Worm (Caenorhabditis elegans) whole organism, L2 larva: ENCODE measurements around the gene oac-5.

ENCODE experiments used
- C34F6.9 ChIP-seq: fragments of 150-350 bp; optimal IDR thresholded peaks from 2 replicates; lab custom pipeline; 2014; ENCODE audit warnings: missing biosample characterization, missing genetic modification characterization
- R02D3.7 ChIP-seq: fragments of 150-350 bp; optimal IDR thresholded peaks from 2 replicates; lab custom pipeline; 2014; ENCODE audit warnings: missing biosample characterization, missing genetic modification characterization
- Y55F3AM.14 ChIP-seq: fragments of 200-800 bp; sonication (Bioruptor generic); optimal IDR thresholded peaks from 2 replicates; lab custom pipeline; 2018; ENCODE audit warnings: mild to moderate bottlenecking, missing genetic modification characterization, missing compliant biosample characterization
- aly-2 ChIP-seq: fragments of 150-350 bp; optimal IDR thresholded peaks from 2 replicates; lab custom pipeline; 2014; ENCODE audit warnings: missing biosample characterization, missing genetic modification characterization
- ama-1 ChIP-seq: fragments of 150-350 bp; optimal IDR thresholded peaks from 2 replicates; lab custom pipeline; 2018; ENCODE audit warnings: inconsistent platforms
- ceh-16 ChIP-seq: fragments of 150-350 bp; optimal IDR thresholded peaks from 2 replicates; lab custom pipeline; 2014; ENCODE audit warnings: missing biosample characterization, missing genetic modification characterization
- ceh-82 ChIP-seq: fragments of 150-350 bp; optimal IDR thresholded peaks from 2 replicates; lab custom pipeline; 2014; ENCODE audit warnings: missing biosample characterization, missing genetic modification characterization
- crh-2 ChIP-seq: sonication (generic microtip); optimal IDR thresholded peaks from 2 replicates; lab custom pipeline; 2017; ENCODE audit warnings: missing biosample characterization, missing genetic modification characterization
- dmd-4 ChIP-seq: sonication (generic microtip); optimal IDR thresholded peaks from 2 replicates; lab custom pipeline; 2017; ENCODE audit warnings: missing biosample characterization, missing genetic modification characterization
- elt-1 ChIP-seq: fragments of 150-350 bp; optimal IDR thresholded peaks from 2 replicates; lab custom pipeline; 2014; ENCODE audit warnings: missing biosample characterization, missing genetic modification characterization
- elt-3 ChIP-seq: sonication (generic microtip); optimal IDR thresholded peaks from 2 replicates; lab custom pipeline; 2017; ENCODE audit warnings: missing biosample characterization, missing genetic modification characterization
- fos-1 ChIP-seq: fragments of 150-350 bp; optimal IDR thresholded peaks from 2 replicates; lab custom pipeline; 2014; ENCODE audit warnings: missing biosample characterization, missing genetic modification characterization
- gmeb-1 ChIP-seq: fragments of 150-350 bp; optimal IDR thresholded peaks from 2 replicates; lab custom pipeline; 2014; ENCODE audit warnings: missing biosample characterization, missing genetic modification characterization
- lin-11 ChIP-seq: fragments of 150-350 bp; sonication (generic microtip); optimal IDR thresholded peaks from 2 replicates; lab custom pipeline; 2014; ENCODE audit warnings: missing biosample characterization, missing genetic modification characterization, inconsistent platforms, mixed read lengths
- lin-39 ChIP-seq: fragments of 150-350 bp; optimal IDR thresholded peaks from 2 replicates; lab custom pipeline; 2014; ENCODE audit warnings: missing biosample characterization, missing genetic modification reagents, missing genetic modification characterization
- lsy-2 ChIP-seq, 2 experiments: fragments of 150-350 bp in 1 of 2; sonication (generic microtip) in 1 of 2; optimal IDR thresholded peaks; 2 replicates each; lab custom pipeline; 2014 to 2017; ENCODE audit warnings: missing biosample characterization in 2 of 2, missing genetic modification characterization in 2 of 2
- mab-5 ChIP-seq: fragments of 150-350 bp; optimal IDR thresholded peaks from 2 replicates; lab custom pipeline; 2014; ENCODE audit warnings: missing biosample characterization, missing genetic modification characterization
- mdl-1 ChIP-seq, 2 experiments: fragments of 150-350 bp in 1 of 2; sonication (generic microtip) in 1 of 2; optimal IDR thresholded peaks; 2 replicates each; lab custom pipeline; 2017; ENCODE audit warnings: missing biosample characterization in 2 of 2, missing genetic modification characterization in 2 of 2
- nhr-11 ChIP-seq: fragments of 150-350 bp; optimal IDR thresholded peaks from 2 replicates; lab custom pipeline; 2014; ENCODE audit warnings: missing biosample characterization, missing genetic modification characterization
- nhr-129 ChIP-seq: fragments of 150-350 bp; optimal IDR thresholded peaks from 2 replicates; lab custom pipeline; 2014; ENCODE audit warnings: missing biosample characterization, missing genetic modification characterization
- nhr-21 ChIP-seq: fragments of 150-350 bp; optimal IDR thresholded peaks from 2 replicates; lab custom pipeline; 2014; ENCODE audit warnings: missing biosample characterization, missing genetic modification characterization
- nhr-23 ChIP-seq: fragments of 150-350 bp; optimal IDR thresholded peaks from 2 replicates; lab custom pipeline; 2014; ENCODE audit warnings: missing biosample characterization, missing genetic modification reagents, missing genetic modification characterization
- nhr-25 ChIP-seq: fragments of 150-350 bp; sonication (generic microtip); optimal IDR thresholded peaks from 3 replicates; lab custom pipeline; 2014; ENCODE audit warnings: missing biosample characterization, missing genetic modification characterization
- nhr-6 ChIP-seq: fragments of 150-350 bp; optimal IDR thresholded peaks from 2 replicates; lab custom pipeline; 2014; ENCODE audit warnings: missing biosample characterization, missing genetic modification characterization
- peb-1 ChIP-seq: fragments of 150-350 bp; optimal IDR thresholded peaks from 2 replicates; lab custom pipeline; 2014; ENCODE audit warnings: missing biosample characterization, missing genetic modification characterization
- sem-4 ChIP-seq: fragments of 150-350 bp; optimal IDR thresholded peaks from 2 replicates; lab custom pipeline; 2014; ENCODE audit warnings: missing biosample characterization, missing genetic modification reagents, missing genetic modification characterization
- sma-3 ChIP-seq: sonication (generic microtip); optimal IDR thresholded peaks from 2 replicates; lab custom pipeline; 2016; ENCODE audit warnings: missing genetic modification reagents, missing genetic modification characterization, missing compliant biosample characterization
- sma-9 ChIP-seq, 2 experiments: fragments of 150-350 bp in 1 of 2; sonication (generic microtip) in 1 of 2; optimal IDR thresholded peaks; 2 replicates each; lab custom pipeline; 2014 to 2016; ENCODE audit warnings: missing genetic modification characterization in 2 of 2, mild to moderate bottlenecking in 1 of 2, missing biosample characterization in 1 of 2, missing compliant biosample characterization in 1 of 2, missing genetic modification reagents in 1 of 2, moderate library complexity in 1 of 2
- snpc-4 ChIP-seq: fragments of 150-350 bp; optimal IDR thresholded peaks from 2 replicates; lab custom pipeline; 2014; ENCODE audit warnings: missing biosample characterization, missing genetic modification characterization
- unc-39 ChIP-seq: fragments of 150-350 bp; optimal IDR thresholded peaks from 2 replicates; lab custom pipeline; 2014; ENCODE audit warnings: missing biosample characterization, missing genetic modification characterization
- zag-1 ChIP-seq: fragments of 150-350 bp; optimal IDR thresholded peaks from 2 replicates; lab custom pipeline; 2014; ENCODE audit warnings: missing biosample characterization, missing genetic modification characterization
- ztf-11 ChIP-seq: sonication (generic microtip); optimal IDR thresholded peaks from 2 replicates; lab custom pipeline; 2017; ENCODE audit warnings: missing biosample characterization, missing genetic modification characterization
- ztf-4 ChIP-seq: fragments of 150-350 bp; optimal IDR thresholded peaks from 2 replicates; lab custom pipeline; 2014; ENCODE audit warnings: missing biosample characterization, missing genetic modification characterization

The oac-5 gene

DNA sequence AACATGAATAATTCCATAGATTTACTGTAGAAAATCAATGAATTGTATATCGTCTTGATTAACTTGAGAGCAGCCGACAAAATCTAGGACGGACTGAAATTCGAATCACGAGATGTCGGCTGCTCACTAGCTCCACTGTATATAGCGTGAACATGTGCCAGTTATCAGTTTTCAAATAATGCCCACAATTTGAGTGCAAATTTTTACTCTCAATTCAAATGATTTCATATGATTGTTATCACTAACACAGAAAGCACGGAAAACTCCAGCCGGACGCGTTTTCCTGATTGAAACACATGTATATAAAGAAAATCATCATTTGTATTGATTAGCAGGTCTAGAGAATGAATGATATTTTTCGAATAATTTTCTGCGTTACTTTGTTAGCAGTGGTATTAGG, at the start of gene oac-5:
Gene oac-5 (plus strand): TSS at position 301 of the 400 bp plus-strand sequence.
- TF ChIP-seq lin-39 (tag; lab: Kevin White, UChicago) (no peak), ztf-11 (tag; lab: Kevin White, UChicago) (no peak), elt-1 (no peak), sma-3 (GFP tag; lab: Kevin White, UChicago) (no peak), aly-2 (tag; lab: Kevin White, UChicago) (no peak), lin-11 (tag; lab: Kevin White, UChicago) (no peak), nhr-6 (tag; lab: Kevin White, UChicago) (no peak), mab-5 (tag; lab: Kevin White, UChicago) (no peak), elt-3 (tag; lab: Kevin White, UChicago) (no peak), mdl-1 (tag; optimal IDR thresholded peaks at IDR 0.05; lab: Kevin White, UChicago) (no peak), gmeb-1 (tag; lab: Kevin White, UChicago) (no peak)

ce11 chrV:16244078-16244477, 48.4 kb upstream of the oac-5 start, which contains the start of gene srh-104:
srh-104 (minus strand) TSS chrV:16244178.
- TF ChIP-seq sma-9 (GFP tag; optimal IDR thresholded peaks at IDR 0.05; lab: Kevin White, UChicago) = no peak
- no peak for TF ChIP-seq sma-9 (tag; optimal IDR thresholded peaks at IDR 0.05; lab: Kevin White, UChicago)
- TF ChIP-seq fos-1 (tag; lab: Kevin White, UChicago) = no peak
- no peak for TF ChIP-seq snpc-4 (tag; lab: Kevin White, UChicago)
- TF ChIP-seq gmeb-1 (tag; lab: Kevin White, UChicago) = no peak
- no peak for TF ChIP-seq dmd-4 (tag; lab: Kevin White, UChicago)
- TF ChIP-seq mdl-1 (tag; optimal IDR thresholded peaks at IDR 0.05; lab: Kevin White, UChicago) = no peak
- TF ChIP-seq nhr-129 (tag; lab: Kevin White, UChicago) = no peak

DNA sequence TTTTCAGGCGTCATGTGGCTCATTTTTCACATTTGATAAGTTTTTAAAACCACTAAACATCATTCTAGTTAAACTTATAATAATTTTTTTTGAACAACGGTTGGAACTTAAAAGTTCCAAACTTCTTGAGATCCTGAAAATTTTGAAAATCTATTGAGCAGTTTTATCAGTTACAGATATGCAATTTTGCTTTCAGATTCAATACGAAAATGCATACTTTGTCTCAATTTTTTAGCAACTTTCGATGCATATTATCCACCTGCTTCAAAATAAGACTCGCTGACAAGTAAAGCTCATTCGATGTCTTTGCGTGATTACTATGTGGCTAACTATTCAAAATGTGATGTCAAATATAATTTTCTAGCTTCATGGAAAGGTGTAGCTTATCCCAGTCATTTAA, 45.9 kb upstream of the oac-5 start, which contains the start of gene srh-95:
Gene srh-95 (plus strand): TSS at position 301 of the 400 bp plus-strand sequence.
- TF ChIP-seq lsy-2 (tag; optimal IDR thresholded peaks at IDR 0.05; lab: Kevin White, UChicago) = no peak
- no peak for TF ChIP-seq ztf-11 (tag; lab: Kevin White, UChicago)
- TF ChIP-seq ceh-82 (tag; lab: Kevin White, UChicago) = no peak
- TF ChIP-seq lin-11 (tag; lab: Kevin White, UChicago) = no peak
- TF ChIP-seq, all 48 proteins: peak for 0

DNA sequence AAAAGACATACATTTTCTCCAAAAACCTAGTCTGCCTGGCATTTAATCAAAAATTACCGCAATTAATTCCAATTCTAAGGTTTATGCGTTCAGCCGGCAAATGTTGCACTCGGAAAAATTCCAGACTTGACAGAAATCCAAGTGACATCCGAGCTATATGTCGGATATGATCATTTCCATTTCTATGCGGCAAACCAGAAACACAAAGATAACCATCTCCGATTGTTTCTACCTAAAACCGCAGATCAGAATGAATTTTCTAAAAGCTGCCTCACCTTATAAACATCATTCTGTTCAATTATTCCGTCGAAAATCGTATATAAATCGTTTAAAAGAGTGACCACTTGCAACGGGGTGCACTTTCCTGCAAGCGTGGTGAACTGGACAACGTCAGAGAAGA, 43.4 kb upstream of the oac-5 start:
- TF ChIP-seq sem-4 (tag; lab: Kevin White, UChicago) = no peak
- TF ChIP-seq nhr-129 (tag; lab: Kevin White, UChicago) = no peak
- no peak for TF ChIP-seq ceh-16 (tag; lab: Kevin White, UChicago)
- TF ChIP-seq sma-3 (GFP tag; lab: Kevin White, UChicago) = no peak
- TF ChIP-seq fos-1 (tag; lab: Kevin White, UChicago) = no peak
- no peak for TF ChIP-seq peb-1
- no peak for TF ChIP-seq crh-2 (tag; lab: Kevin White, UChicago)

DNA sequence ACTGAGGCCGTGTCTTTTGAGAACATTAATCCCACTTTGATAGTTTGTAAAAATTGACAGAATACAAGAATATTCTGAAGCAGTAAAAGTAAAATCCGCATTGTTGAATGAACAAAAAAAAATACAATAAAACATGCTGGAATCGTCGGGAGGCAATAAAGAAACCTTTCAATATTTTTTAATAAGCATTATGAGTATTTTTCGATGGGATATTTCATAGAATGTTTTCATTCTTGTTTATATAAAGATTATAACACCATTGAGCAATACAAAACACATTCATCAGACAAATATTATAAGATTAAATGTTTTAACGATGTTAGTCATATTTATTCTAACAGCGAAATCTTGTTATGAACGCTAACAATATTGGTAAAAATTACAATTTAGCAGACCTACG, 38.8 kb upstream of the oac-5 start, which contains the start of gene gcy-20:
Gene gcy-20 (minus strand): TSS at position 101 of the 400 bp plus-strand sequence.
- TF ChIP-seq zag-1 (tag; lab: Kevin White, UChicago) = no peak
- no peak for TF ChIP-seq nhr-21
- TF ChIP-seq unc-39 (tag; lab: Kevin White, UChicago) = no peak
- TF ChIP-seq R02D3.7 (tag; lab: Kevin White, UChicago) = no peak
- no peak for TF ChIP-seq lin-39 (tag; lab: Kevin White, UChicago)
- no peak for TF ChIP-seq ztf-11 (tag; lab: Kevin White, UChicago)
- TF ChIP-seq sem-4 (tag; lab: Kevin White, UChicago) = no peak
- TF ChIP-seq nhr-11 (tag; lab: Kevin White, UChicago) = no peak
- TF ChIP-seq Y55F3AM.14 = no peak
- TF ChIP-seq ceh-82 (tag; lab: Kevin White, UChicago) = no peak
- TF ChIP-seq nhr-23 (tag; lab: Kevin White, UChicago) = no peak
- no peak for TF ChIP-seq crh-2 (tag; lab: Kevin White, UChicago)
- no peak for TF ChIP-seq ama-1 (lab: Kevin White, UChicago)
- TF ChIP-seq sma-9 (GFP tag; optimal IDR thresholded peaks at IDR 0.05; lab: Kevin White, UChicago) = no peak
- no peak for TF ChIP-seq sma-9 (tag; optimal IDR thresholded peaks at IDR 0.05; lab: Kevin White, UChicago)
- no peak for TF ChIP-seq C34F6.9
- TF ChIP-seq nhr-25 (tag; lab: Kevin White, UChicago) = no peak
- no peak for TF ChIP-seq ztf-4
